Worm (Caenorhabditis elegans) whole organism, L1 larva: ENCODE data around the gene hmg-12.

Experiments
- C16A3.4 ChIP-seq: fragments of 150-350 bp; optimal IDR thresholded peaks from 2 replicates; lab custom pipeline; 2014; ENCODE audit warnings: missing biosample characterization, missing genetic modification characterization
- aly-2 ChIP-seq: fragments of 150-350 bp; optimal IDR thresholded peaks from 2 replicates; lab custom pipeline; 2014; ENCODE audit warnings: missing biosample characterization, missing genetic modification characterization
- ama-1 ChIP-seq: fragments of 150-350 bp; optimal IDR thresholded peaks from 2 replicates; lab custom pipeline; 2014
- blmp-1 ChIP-seq: fragments of 150-350 bp; optimal IDR thresholded peaks from 2 replicates; lab custom pipeline; 2014; ENCODE audit warnings: missing biosample characterization, missing genetic modification characterization
- ceh-63 ChIP-seq: fragments of 200-800 bp; sonication (Bioruptor generic); optimal IDR thresholded peaks from 2 replicates; lab custom pipeline; 2018; ENCODE audit warnings: mild to moderate bottlenecking, missing genetic modification characterization, missing compliant biosample characterization
- ceh-8 ChIP-seq: fragments of 200-800 bp; sonication (Bioruptor generic); optimal IDR thresholded peaks from 2 replicates; lab custom pipeline; 2018; ENCODE audit warnings: mild to moderate bottlenecking, missing genetic modification characterization, moderate library complexity, missing compliant biosample characterization
- ceh-90 ChIP-seq: sonication (generic microtip); optimal IDR thresholded peaks from 2 replicates; lab custom pipeline; 2016; ENCODE audit warnings: missing genetic modification characterization, missing compliant biosample characterization
- dpl-1 ChIP-seq, 3 experiments: fragments of 150-350 bp in 2 of 3; sonication (generic microtip) in 1 of 3; optimal IDR thresholded peaks; 2 replicates each; lab custom pipeline; 2014 to 2017; ENCODE audit warnings: missing biosample characterization in 3 of 3, missing genetic modification characterization in 3 of 3, missing genetic modification reagents in 3 of 3
- dsc-1 ChIP-seq: sonication (generic microtip); optimal IDR thresholded peaks from 2 replicates; lab custom pipeline; 2016; ENCODE audit warnings: mild to moderate bottlenecking, missing genetic modification characterization, missing compliant biosample characterization
- efl-1 ChIP-seq, 4 experiments: fragments of 150-350 bp; optimal IDR thresholded peaks in 3 of 4; peaks in 1 of 4; 1 replicate in 1 of 4; 2 replicates in 3 of 4; lab custom pipeline; 2014; ENCODE audit warnings: missing biosample characterization in 2 of 4, missing genetic modification characterization in 2 of 4, missing genetic modification reagents in 2 of 4
- elt-2 ChIP-seq: sonication (generic microtip); optimal IDR thresholded peaks from 2 replicates; lab custom pipeline; 2016; ENCODE audit warnings: missing genetic modification characterization, mild to moderate bottlenecking, inconsistent platforms, missing compliant biosample characterization, missing genetic modification reagents
- elt-3 ChIP-seq, 6 experiments: fragments of 150-350 bp in 1 of 6; sonication (generic microtip); optimal IDR thresholded peaks; 2 replicates each; lab custom pipeline; 2017 to 2018; ENCODE audit warnings: missing biosample characterization in 6 of 6, missing genetic modification characterization in 6 of 6, inconsistent platforms in 1 of 6
- ets-5 ChIP-seq: fragments of 200-800 bp; sonication (Bioruptor generic); IDR thresholded peaks from 2 replicates; pipeline ENCODE4 v1.3.6; 2022; ENCODE audit warnings: missing genetic modification characterization, missing compliant biosample characterization
- fkh-4 ChIP-seq: sonication (generic microtip); optimal IDR thresholded peaks from 2 replicates; lab custom pipeline; 2016; ENCODE audit warnings: missing compliant biosample characterization, missing genetic modification characterization, borderline replicate concordance
- grh-1 ChIP-seq: fragments of 200-800 bp; sonication (Bioruptor generic); IDR thresholded peaks from 2 replicates; pipeline ENCODE4 v1.3.6; 2022; ENCODE audit warnings: missing genetic modification reagents, missing genetic modification characterization, missing compliant biosample characterization
- irx-1 ChIP-seq: sonication (generic microtip); optimal IDR thresholded peaks from 2 replicates; lab custom pipeline; 2016; ENCODE audit warnings: missing genetic modification characterization, missing compliant biosample characterization
- isw-1 ChIP-seq: fragments of 200-800 bp; sonication (Bioruptor generic); IDR thresholded peaks from 2 replicates; pipeline ENCODE4 v1.3.6; 2022; ENCODE audit warnings: missing genetic modification characterization, missing compliant biosample characterization
- lin-14 ChIP-seq: fragments of 200-800 bp; sonication (Bioruptor generic); optimal IDR thresholded peaks from 2 replicates; lab custom pipeline; 2018; ENCODE audit warnings: mild to moderate bottlenecking, missing genetic modification characterization, moderate library complexity, missing compliant biosample characterization
- lin-15B ChIP-seq: fragments of 150-350 bp; sonication (generic microtip); optimal IDR thresholded peaks from 3 replicates; lab custom pipeline; 2014; ENCODE audit warnings: missing biosample characterization, missing genetic modification characterization
- lin-35 ChIP-seq, 2 experiments: fragments of 150-350 bp; optimal IDR thresholded peaks; 2 replicates each; lab custom pipeline; 2014; ENCODE audit warnings: missing biosample characterization in 2 of 2, missing genetic modification characterization in 2 of 2, missing genetic modification reagents in 2 of 2
- lsy-2 ChIP-seq, 2 experiments: fragments of 150-350 bp; optimal IDR thresholded peaks; 2 replicates each; lab custom pipeline; 2014; ENCODE audit warnings: missing biosample characterization in 2 of 2, missing genetic modification characterization in 2 of 2
- mab-9 ChIP-seq: fragments of 200-800 bp; sonication (Bioruptor generic); IDR thresholded peaks from 2 replicates; pipeline ENCODE4 v1.3.6; 2022; ENCODE audit warnings: missing genetic modification reagents, missing genetic modification characterization, missing compliant biosample characterization
- mep-1 ChIP-seq: fragments of 150-350 bp; optimal IDR thresholded peaks from 2 replicates; lab custom pipeline; 2014; ENCODE audit warnings: missing biosample characterization, missing genetic modification characterization
- nhr-12 ChIP-seq: sonication (generic microtip); optimal IDR thresholded peaks from 2 replicates; lab custom pipeline; 2017; ENCODE audit warnings: missing biosample characterization, missing genetic modification characterization
- nhr-20 ChIP-seq: sonication (generic microtip); optimal IDR thresholded peaks from 2 replicates; lab custom pipeline; 2016; ENCODE audit warnings: mild to moderate bottlenecking, missing genetic modification characterization, missing compliant biosample characterization
- nhr-28 ChIP-seq: fragments of 150-350 bp; optimal IDR thresholded peaks from 2 replicates; lab custom pipeline; 2014; ENCODE audit warnings: missing biosample characterization, missing genetic modification characterization
- nhr-47 ChIP-seq: sonication (generic microtip); optimal IDR thresholded peaks from 2 replicates; lab custom pipeline; 2016; ENCODE audit warnings: mild to moderate bottlenecking, missing genetic modification characterization, moderate library complexity, missing compliant biosample characterization
- nhr-71 ChIP-seq: sonication (generic microtip); optimal IDR thresholded peaks from 2 replicates; lab custom pipeline; 2016; ENCODE audit warnings: mild to moderate bottlenecking, missing genetic modification characterization, moderate library complexity, missing compliant biosample characterization
- nhr-85 ChIP-seq: sonication (generic microtip); peaks from one replicate; lab custom pipeline; 2016; ENCODE audit warnings: missing genetic modification characterization, inconsistent platforms, missing compliant biosample characterization
- nhr-90 ChIP-seq: sonication (generic microtip); optimal IDR thresholded peaks from 2 replicates; lab custom pipeline; 2016; ENCODE audit warnings: mild to moderate bottlenecking, missing genetic modification characterization, missing compliant biosample characterization; ENCODE audit not compliant: poor library complexity
- pag-3 ChIP-seq: sonication (generic microtip); optimal IDR thresholded peaks from 2 replicates; lab custom pipeline; 2017; ENCODE audit warnings: missing genetic modification characterization, mild to moderate bottlenecking, missing compliant biosample characterization, antibody characterized with exemption, borderline replicate concordance; ENCODE audit not compliant: insufficient read depth
- pqm-1 ChIP-seq: sonication (generic microtip); optimal IDR thresholded peaks from 3 replicates; lab custom pipeline; 2017; ENCODE audit warnings: missing biosample characterization, missing genetic modification characterization
- rnt-1 ChIP-seq: sonication (generic microtip); optimal IDR thresholded peaks from 2 replicates; lab custom pipeline; 2016; ENCODE audit warnings: mild to moderate bottlenecking, missing genetic modification characterization, moderate library complexity, missing compliant biosample characterization
- skn-1 ChIP-seq: fragments of 150-350 bp; optimal IDR thresholded peaks from 2 replicates; lab custom pipeline; 2014; ENCODE audit warnings: missing biosample characterization, missing genetic modification characterization
- snu-23 ChIP-seq: sonication (generic microtip); optimal IDR thresholded peaks from 2 replicates; lab custom pipeline; 2016; ENCODE audit warnings: missing genetic modification characterization, missing compliant biosample characterization
- sup-37 ChIP-seq: fragments of 200-800 bp; sonication (Bioruptor generic); optimal IDR thresholded peaks from 2 replicates; lab custom pipeline; 2018; ENCODE audit warnings: mild to moderate bottlenecking, missing genetic modification characterization, missing compliant biosample characterization
- swsn-7 ChIP-seq: sonication (generic microtip); optimal IDR thresholded peaks from 2 replicates; lab custom pipeline; 2016; ENCODE audit warnings: missing genetic modification characterization, missing compliant biosample characterization
- tbx-2 ChIP-seq: sonication (generic microtip); optimal IDR thresholded peaks from 2 replicates; lab custom pipeline; 2016; ENCODE audit warnings: missing genetic modification characterization, missing compliant biosample characterization
- unc-30 ChIP-seq: sonication (generic microtip); optimal IDR thresholded peaks from 2 replicates; lab custom pipeline; 2017; ENCODE audit warnings: missing biosample characterization, missing genetic modification characterization
- xbp-1 ChIP-seq: sonication (generic microtip); optimal IDR thresholded peaks from 2 replicates; lab custom pipeline; 2016; ENCODE audit warnings: missing genetic modification characterization, missing compliant biosample characterization
- ztf-11 ChIP-seq, 2 experiments: sonication (generic microtip); optimal IDR thresholded peaks; 2 replicates each; lab custom pipeline; 2016 to 2017; ENCODE audit warnings: missing genetic modification characterization in 2 of 2, missing biosample characterization in 1 of 2, missing compliant biosample characterization in 1 of 2
- ztf-4 ChIP-seq: fragments of 150-350 bp; optimal IDR thresholded peaks from 2 replicates; lab custom pipeline; 2014; ENCODE audit warnings: missing biosample characterization, missing genetic modification characterization

The hmg-12 gene

ce11 chrII:11874674-11875198, 41.6 kb upstream of the hmg-12 start, which contains the start of the genes npp-3 and top-2 (continued):
- TF ChIP-seq mep-1 (tag; lab: Kevin White, UChicago), result no peak
- TF ChIP-seq, all 84 proteins: peak for 61

ce11 chrII:11879784-11880183, 36.5 kb upstream of the hmg-12 start:
- TF ChIP-seq rnt-1 (tag; lab: Kevin White, UChicago), result no peak
- TF ChIP-seq ceh-8 (GFP tag; lab: Kevin White, UChicago), result no peak
- TF ChIP-seq C16A3.4 (tag; lab: Kevin White, UChicago), result no peak
- TF ChIP-seq nhr-71, result no peak
- no peak for TF ChIP-seq sup-37 (GFP tag; lab: Kevin White, UChicago)
- no peak for TF ChIP-seq unc-30
- TF ChIP-seq pag-3 (tag; lab: Kevin White, UChicago), result no peak
- TF ChIP-seq nhr-12 (tag; lab: Kevin White, UChicago), result no peak
- TF ChIP-seq irx-1, result no peak
- TF ChIP-seq tbx-2 (tag; lab: Kevin White, UChicago), result no peak
- TF ChIP-seq nhr-90 (tag; lab: Kevin White, UChicago), result no peak
- TF ChIP-seq isw-1 (GFP tag; lab: Robert Waterston, UW), result no peak
- TF ChIP-seq ceh-90, result no peak
- no peak for TF ChIP-seq nhr-28 (tag; lab: Kevin White, UChicago)
- TF ChIP-seq fkh-4 (tag; lab: Kevin White, UChicago), result no peak
- no peak for TF ChIP-seq dsc-1

ce11 chrII:11880456-11881353, 35.6 kb upstream of the hmg-12 start:
- TF ChIP-seq aly-2 (tag; lab: Kevin White, UChicago) (peak; percentile 79), tbx-2 (tag; lab: Kevin White, UChicago) (no peak), skn-1 (tag; lab: Kevin White, UChicago) (no peak), elt-2 (no peak), mep-1 (tag; lab: Kevin White, UChicago) (peak; percentile 70), ztf-4 (tag; lab: Kevin White, UChicago) (no peak), ceh-90 (no peak), C16A3.4 (tag; lab: Kevin White, UChicago) (no peak), mab-9 (no peak), lin-14 (GFP tag; lab: Kevin White, UChicago) (peak; percentile 64), efl-1 (optimal IDR thresholded peaks at IDR 0.05; lab: Kevin White, UChicago) (peak in 1 of 2 experiments; percentile 14), efl-1 (GFP tag; optimal IDR thresholded peaks at IDR 0.05 in 1 of 2; lab: Kevin White, UChicago) (peak in 1 of 2 experiments; percentile 90), nhr-47 (tag; lab: Kevin White, UChicago) (no peak), ztf-11 (tag; optimal IDR thresholded peaks at IDR 0.05; lab: Kevin White, UChicago) (peak in 1 of 2 experiments; percentile 37), ama-1 (lab: Kevin White, UChicago) (peak; percentile 52), lin-35 (GFP tag; optimal IDR thresholded peaks at IDR 0.05; lab: Kevin White, UChicago) (peak in 1 of 2 experiments; percentile 39), blmp-1 (peak; percentile 99), nhr-71 (peak; percentile 46), lsy-2 (tag; optimal IDR thresholded peaks at IDR 0.05; lab: Kevin White, UChicago) (peak in 1 of 2 experiments; percentile 32), snu-23 (GFP tag; lab: Kevin White, UChicago) (peak; percentile 45), xbp-1 (tag; lab: Kevin White, UChicago) (no peak), lin-15B (tag; lab: Kevin White, UChicago) (no peak), grh-1 (GFP tag; lab: Robert Waterston, UW) (no peak), pqm-1 (no peak), nhr-90 (tag; lab: Kevin White, UChicago) (peak; percentile 20), dpl-1 (GFP tag; optimal IDR thresholded peaks at IDR 0.05; lab: Kevin White, UChicago) (peak in 1 of 3 experiments; percentile 21), rnt-1 (tag; lab: Kevin White, UChicago) (peak; percentile 12), elt-3 (tag; optimal IDR thresholded peaks at IDR 0.05; lab: Kevin White, UChicago) (peak in 1 of 6 experiments; percentile 9), nhr-20 (tag; lab: Kevin White, UChicago) (peak; percentile 29), nhr-85 (peak; percentile 72), nhr-28 (tag; lab: Kevin White, UChicago) (no peak), ceh-63 (GFP tag; lab: Kevin White, UChicago) (no peak), swsn-7 (tag; lab: Kevin White, UChicago) (no peak), ets-5 (GFP tag; lab: Robert Waterston, UW) (no peak)
